Fruit fly (Drosophila melanogaster): Measurements from ENCODE around the gene Crag.

The Crag gene

DNA sequence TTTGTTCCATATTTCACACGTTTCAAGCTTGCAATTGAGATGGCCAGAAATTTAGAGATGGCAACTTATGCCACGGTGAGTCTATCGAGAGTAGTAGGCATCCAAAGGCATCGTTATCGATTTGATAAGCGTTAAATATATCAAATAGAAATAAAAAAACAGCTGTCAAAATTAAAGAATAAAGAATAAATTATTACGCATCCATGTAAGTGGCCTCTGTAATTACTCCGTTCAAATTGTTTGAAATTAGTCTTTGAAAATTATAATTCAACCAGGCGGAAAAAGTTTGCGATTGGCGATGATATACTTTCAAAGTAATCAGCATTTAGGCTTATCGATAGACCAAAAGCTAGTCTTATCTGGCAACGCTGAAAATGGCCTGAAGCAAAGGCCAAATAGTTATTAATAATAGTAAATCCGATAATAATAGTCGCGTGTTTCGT is at the start of gene Crag, which contains the start of gene CG12659:
TSS of gene Crag (plus strand) at position 347 of the 443 bp plus-strand sequence.
TSS of gene CG12659 (minus strand) at position 45 of the 443 bp plus-strand sequence.
- no peak for TF ChIP-seq CG32006 (GFP tag; optimal IDR thresholded peaks at IDR 0.05)
- TF ChIP-seq Eip75B (GFP tag; optimal IDR thresholded peaks at IDR 0.05), result peak; percentile 3
- peak; percentile 42 for TF ChIP-seq Eip78C (GFP tag)
- no peak for TF ChIP-seq Hr38 (GFP tag; optimal IDR thresholded peaks at IDR 0.05)
- TF ChIP-seq Hr39 (GFP tag; optimal IDR thresholded peaks at IDR 0.05), result peak; percentile 4
- TF ChIP-seq Hr4 (GFP tag; optimal IDR thresholded peaks at IDR 0.05), result peak; percentile 18
- TF ChIP-seq dsx (GFP tag; optimal IDR thresholded peaks at IDR 0.05; ENCODE audit: poor library complexity, severe bottlenecking), result peak; percentile 3
- TF ChIP-seq pdm3 (GFP tag; optimal IDR thresholded peaks at IDR 0.05), result peak; percentile 23
- TF ChIP-seq CG3032 (tag; optimal IDR thresholded peaks at IDR 0.05), result peak; percentile 10
- no peak for TF ChIP-seq Sox14 (GFP tag; optimal IDR thresholded peaks at IDR 0.05)
- no peak for TF ChIP-seq eg (GFP tag; IDR thresholded peaks at IDR 0.05)
- peak; percentile 76 for TF ChIP-seq svp (GFP tag)
- TF ChIP-seq cyc (GFP tag; optimal IDR thresholded peaks at IDR 0.05), result peak; percentile 21
- TF ChIP-seq Gug (GFP tag; IDR thresholded peaks at IDR 0.05), result no peak
- no peak for TF ChIP-seq Ets21C (GFP tag; optimal IDR thresholded peaks at IDR 0.05)
- TF ChIP-seq Sox102F (GFP tag; optimal IDR thresholded peaks at IDR 0.05), result no peak
- TF ChIP-seq achi (GFP tag; optimal IDR thresholded peaks at IDR 0.05), result peak; percentile 15
- TF ChIP-seq CG6808 (GFP tag; optimal IDR thresholded peaks at IDR 0.05), result no peak
- TF ChIP-seq topi (GFP tag; optimal IDR thresholded peaks at IDR 0.05), result no peak
- TF ChIP-seq Met (GFP tag; optimal IDR thresholded peaks at IDR 0.05), result peak; percentile 9
- TF ChIP-seq CG4318 (GFP tag; optimal IDR thresholded peaks at IDR 0.05), result no peak

DNA sequence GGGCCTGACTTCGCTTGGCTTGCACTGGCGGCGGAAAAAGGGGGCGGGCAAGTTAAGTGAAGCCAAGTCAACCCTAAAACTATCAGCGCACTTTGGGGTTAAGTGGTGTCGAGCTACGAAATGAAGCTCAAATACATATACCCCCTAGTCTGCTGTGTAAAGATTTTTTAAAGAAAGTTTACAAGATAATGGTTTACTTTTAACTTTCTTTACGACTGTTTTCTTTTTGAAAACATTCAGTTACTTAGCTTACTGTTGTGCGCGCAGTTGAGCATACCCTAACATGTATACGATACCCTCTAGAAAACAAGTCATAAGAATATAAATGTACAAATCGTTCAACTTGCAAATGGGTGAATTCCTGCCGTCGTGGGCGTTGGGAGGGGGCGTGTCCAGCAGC is 49.1 kb upstream of the Crag start:
- TF ChIP-seq svp (GFP tag) (peak; percentile 9), Sox15 (GFP tag; optimal IDR thresholded peaks at IDR 0.05) (no peak), CG10631 (GFP tag; optimal IDR thresholded peaks at IDR 0.05) (no peak), Eip78C (GFP tag) (peak; percentile 51), CG15336 (GFP tag; IDR thresholded peaks at IDR 0.05) (no peak), cyc (GFP tag; optimal IDR thresholded peaks at IDR 0.05) (no peak), acj6 (GFP tag; optimal IDR thresholded peaks at IDR 0.05) (peak; percentile 16), OdsH (GFP tag; optimal IDR thresholded peaks at IDR 0.05) (peak; percentile 8), CG32006 (GFP tag; optimal IDR thresholded peaks at IDR 0.05) (no peak), Ets96B (tag; optimal IDR thresholded peaks at IDR 0.05) (peak; percentile 4), pdm3 (GFP tag; optimal IDR thresholded peaks at IDR 0.05) (peak; percentile 10), CG8119 (GFP tag; IDR thresholded peaks at IDR 0.05) (0 out of 3 replicates have a peak, but pooled peaks have one; percentile 18), Hr38 (GFP tag; optimal IDR thresholded peaks at IDR 0.05) (no peak)

DNA sequence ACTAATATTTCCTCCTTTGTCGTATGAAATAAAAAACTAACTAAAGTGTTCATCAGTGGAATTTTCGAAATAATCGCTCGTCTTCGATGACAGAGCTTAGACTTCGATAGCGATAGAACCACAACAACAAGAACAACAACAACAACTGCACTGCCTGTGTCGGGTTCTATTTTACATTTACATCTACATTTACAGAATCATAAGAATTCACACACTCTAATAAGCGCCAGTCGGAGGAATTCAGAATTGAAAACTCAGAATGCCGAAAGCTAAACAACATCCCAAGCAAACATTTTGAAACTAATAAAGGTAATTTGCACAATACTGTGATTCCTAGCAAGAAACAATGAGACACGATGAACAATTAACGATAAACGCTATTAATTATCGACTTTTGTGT is 37.5 kb upstream of the Crag start:
- TF ChIP-seq fd59A (GFP tag; optimal IDR thresholded peaks at IDR 0.05), result no peak
- TF ChIP-seq eg (GFP tag; IDR thresholded peaks at IDR 0.05), result no peak
- no peak for TF ChIP-seq CG6163 (GFP tag; IDR thresholded peaks at IDR 0.05)
- no peak for TF ChIP-seq vri (GFP tag; optimal IDR thresholded peaks at IDR 0.05)
- TF ChIP-seq CG11762 (GFP tag; optimal IDR thresholded peaks at IDR 0.05; ENCODE audit: insufficient read depth), result no peak
- no peak for TF ChIP-seq CG9139 (GFP tag; optimal IDR thresholded peaks at IDR 0.05)
- no peak for TF ChIP-seq CG32006 (GFP tag; optimal IDR thresholded peaks at IDR 0.05)
- no peak for TF ChIP-seq CG3032 (tag; optimal IDR thresholded peaks at IDR 0.05)
- no peak for TF ChIP-seq CG6276 (GFP tag; optimal IDR thresholded peaks at IDR 0.05)

DNA sequence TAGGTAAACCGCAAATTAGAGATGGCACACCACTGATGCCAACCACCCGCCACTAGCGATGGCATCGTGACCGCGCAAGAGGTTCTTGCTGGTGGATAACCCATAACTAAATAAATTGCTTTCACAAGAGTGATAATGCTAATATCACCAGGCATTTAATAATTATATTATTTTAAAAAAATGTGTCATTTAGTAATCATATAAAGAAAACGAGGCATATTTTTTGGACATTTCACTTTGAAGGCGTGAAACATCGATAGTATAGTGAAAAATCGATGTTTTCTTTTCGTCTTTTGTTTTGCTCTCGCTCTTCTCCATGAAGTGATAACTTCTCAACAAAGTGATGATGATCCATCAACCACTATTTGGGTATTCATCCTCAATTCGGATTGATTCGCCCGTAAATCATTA is 33.1 kb upstream of the Crag start, which contains the start of gene IntS4:
TSS of gene IntS4 (minus strand) at position 20 of the 411 bp plus-strand sequence.
- TF ChIP-seq fd59A (GFP tag; optimal IDR thresholded peaks at IDR 0.05), result peak; percentile 4
- no peak for TF ChIP-seq CG9139 (GFP tag; optimal IDR thresholded peaks at IDR 0.05)
- TF ChIP-seq Lpt (GFP tag; optimal IDR thresholded peaks at IDR 0.05), result no peak
- peak; percentile 56 for TF ChIP-seq CG31627 (GFP tag; optimal IDR thresholded peaks at IDR 0.05)
- no peak for TF ChIP-seq CG6276 (GFP tag; optimal IDR thresholded peaks at IDR 0.05)
- no peak for TF ChIP-seq vri (GFP tag; optimal IDR thresholded peaks at IDR 0.05)
- no peak for TF ChIP-seq CG11294 (GFP tag; IDR thresholded peaks at IDR 0.05)
- no peak for TF ChIP-seq CG11762 (GFP tag; optimal IDR thresholded peaks at IDR 0.05; ENCODE audit: insufficient read depth)
- TF ChIP-seq CG11902 (GFP tag; optimal IDR thresholded peaks at IDR 0.05), result peak; percentile 33
- TF ChIP-seq eg (GFP tag; IDR thresholded peaks at IDR 0.05), result no peak; the same call in 2 of the 3 replicates
- no peak for TF ChIP-seq fd85E (GFP tag; optimal IDR thresholded peaks at IDR 0.05)
- TF ChIP-seq ss (GFP tag; optimal IDR thresholded peaks at IDR 0.05), result peak in 1 of 2 experiments; percentile 3
- peak; percentile 50 for TF ChIP-seq Ets96B (tag; optimal IDR thresholded peaks at IDR 0.05)
- 0 out of 2 replicates have a peak, but pooled peaks have one; percentile 43 for TF ChIP-seq CG15336 (GFP tag; IDR thresholded peaks at IDR 0.05)
- peak; percentile 55 for TF ChIP-seq cyc (GFP tag; optimal IDR thresholded peaks at IDR 0.05)
- peak; percentile 54 for TF ChIP-seq topi (GFP tag; optimal IDR thresholded peaks at IDR 0.05)
- TF ChIP-seq Met (GFP tag; optimal IDR thresholded peaks at IDR 0.05), result peak; percentile 63
- TF ChIP-seq CG10631 (GFP tag; optimal IDR thresholded peaks at IDR 0.05), result peak; percentile 76
- TF ChIP-seq CG6792 (GFP tag; optimal IDR thresholded peaks at IDR 0.05), result peak; percentile 29
- TF ChIP-seq CG3919 (GFP tag; optimal IDR thresholded peaks at IDR 0.05), result no peak
- peak; percentile 58 for TF ChIP-seq acj6 (GFP tag; optimal IDR thresholded peaks at IDR 0.05)
- peak; percentile 84 for TF ChIP-seq Eip78C (GFP tag)
- TF ChIP-seq Hr39 (GFP tag; optimal IDR thresholded peaks at IDR 0.05), result no peak
- no peak for TF ChIP-seq Smox (GFP tag; optimal IDR thresholded peaks at IDR 0.05)
- TF ChIP-seq dac (GFP tag; optimal IDR thresholded peaks at IDR 0.05), result peak; percentile 13
- no peak for TF ChIP-seq CG4318 (GFP tag; optimal IDR thresholded peaks at IDR 0.05)
